Fruit fly (Drosophila melanogaster) whole organism, embryonic: ENCODE data around the gene Lcp65Ad.
A peak's percentile ranks its signal among the peaks of the same experiment; 100 is the strongest.

Source experiments
- Ada2b ChIP-seq: fragments of 200-800 bp; sonication (Bioruptor generic); IDR thresholded peaks from 2 replicates; pipeline ENCODE4 v1.3.6; 2022; ENCODE audit warnings: missing biosample characterization, missing genetic modification characterization
- Adf1 ChIP-seq: fragments of 200-800 bp; sonication (Bioruptor generic); IDR thresholded peaks from 2 replicates; pipeline ENCODE4 v1.3.6; 2022; ENCODE audit warnings: missing biosample characterization, missing genetic modification characterization
- Atf6 ChIP-seq: fragments of 200-800 bp; sonication (Bioruptor generic); IDR thresholded peaks from 2 replicates; pipeline ENCODE4 v1.3.6; 2022; ENCODE audit warnings: missing biosample characterization, missing genetic modification characterization
- B-H2 ChIP-seq: fragments of 200-800 bp; sonication (Bioruptor generic); optimal IDR thresholded peaks from 2 replicates; lab custom pipeline; 2018; ENCODE audit warnings: missing biosample characterization, mild to moderate bottlenecking, missing genetic modification characterization
- Bgb ChIP-seq: fragments of 200-800 bp; sonication (Bioruptor generic); IDR thresholded peaks from 2 replicates; pipeline ENCODE4 v1.3.6; 2022; ENCODE audit warnings: missing biosample characterization, missing genetic modification characterization; ENCODE audit not compliant: partially characterized antibody
- CG10267 ChIP-seq: fragments of 200-800 bp; sonication (Bioruptor generic); optimal IDR thresholded peaks from 2 replicates; lab custom pipeline; 2018; ENCODE audit warnings: missing biosample characterization, mild to moderate bottlenecking, missing genetic modification characterization, moderate library complexity
- CG10979 ChIP-seq: fragments of 200-800 bp; sonication (Bioruptor generic); optimal IDR thresholded peaks from 2 replicates; lab custom pipeline; 2018; ENCODE audit warnings: missing biosample characterization, mild to moderate bottlenecking, missing genetic modification characterization, moderate library complexity
- CG11247 ChIP-seq: fragments of 200-800 bp; sonication (Bioruptor generic); IDR thresholded peaks from 2 replicates; pipeline ENCODE4 v1.3.6; 2022; ENCODE audit warnings: missing biosample characterization, missing genetic modification characterization
- CG12219 ChIP-seq: fragments of 200-800 bp; sonication (Bioruptor generic); optimal IDR thresholded peaks from 3 replicates; lab custom pipeline; 2018; ENCODE audit warnings: missing biosample characterization, mild to moderate bottlenecking, missing genetic modification characterization
- CG12299 ChIP-seq: fragments of 200-800 bp; sonication (Bioruptor generic); optimal IDR thresholded peaks from 2 replicates; lab custom pipeline; 2018; ENCODE audit warnings: missing biosample characterization, mild to moderate bottlenecking, missing genetic modification characterization
- CG12391 ChIP-seq: fragments of 200-800 bp; sonication (Bioruptor generic); optimal IDR thresholded peaks from 3 replicates; lab custom pipeline; 2018; ENCODE audit warnings: missing biosample characterization, mild to moderate bottlenecking, missing genetic modification characterization, moderate library complexity
- CG12659 ChIP-seq: fragments of 200-800 bp; sonication (Bioruptor generic); optimal IDR thresholded peaks from 3 replicates; lab custom pipeline; 2017; ENCODE audit warnings: mild to moderate bottlenecking, missing biosample characterization, missing genetic modification reagents, missing genetic modification characterization
- CG13775 ChIP-seq: fragments of 200-800 bp; sonication (Bioruptor generic); optimal IDR thresholded peaks from 3 replicates; lab custom pipeline; 2017; ENCODE audit warnings: missing biosample characterization, mild to moderate bottlenecking, missing genetic modification characterization
- CG15479 ChIP-seq: fragments of 200-800 bp; sonication (Bioruptor generic); optimal IDR thresholded peaks from 3 replicates; lab custom pipeline; 2019; ENCODE audit warnings: missing biosample characterization, mild to moderate bottlenecking, missing genetic modification characterization, moderate library complexity
- CG16815 ChIP-seq: fragments of 200-800 bp; sonication (Bioruptor generic); optimal IDR thresholded peaks from 3 replicates; lab custom pipeline; 2017; ENCODE audit warnings: missing biosample characterization, mild to moderate bottlenecking, missing genetic modification characterization
- CG2875 ChIP-seq: fragments of 200-800 bp; sonication (Bioruptor generic); optimal IDR thresholded peaks from 2 replicates; lab custom pipeline; 2017; ENCODE audit warnings: missing biosample characterization, mild to moderate bottlenecking, missing genetic modification characterization, missing genetic modification reagents
- CG30020 ChIP-seq: fragments of 200-800 bp; optimal IDR thresholded peaks from 2 replicates; lab custom pipeline; 2019; ENCODE audit warnings: missing biosample characterization, mild to moderate bottlenecking, missing genetic modification characterization, moderate library complexity
- CG32772 ChIP-seq: fragments of 200-800 bp; sonication (Bioruptor generic); IDR thresholded peaks from 2 replicates; pipeline ENCODE4 v1.3.6; 2022; ENCODE audit warnings: missing biosample characterization, missing genetic modification characterization
- CG4360 ChIP-seq: fragments of 200-800 bp; sonication (Bioruptor generic); IDR thresholded peaks from 2 replicates; pipeline ENCODE4 v1.3.6; 2022; ENCODE audit warnings: missing biosample characterization, missing genetic modification characterization
- CG6654 ChIP-seq: fragments of 200-800 bp; sonication (Bioruptor generic); optimal IDR thresholded peaks from 2 replicates; lab custom pipeline; 2017; ENCODE audit warnings: missing biosample characterization, mild to moderate bottlenecking, missing genetic modification characterization
- CG6683 ChIP-seq: fragments of 200-800 bp; sonication (Bioruptor generic); optimal IDR thresholded peaks from 2 replicates; lab custom pipeline; 2017; ENCODE audit warnings: missing biosample characterization, mild to moderate bottlenecking, missing genetic modification characterization, missing genetic modification reagents
- CHES-1-like ChIP-seq: fragments of 200-800 bp; sonication (Bioruptor generic); optimal IDR thresholded peaks from 2 replicates; lab custom pipeline; 2016; ENCODE audit warnings: missing biosample characterization, missing genetic modification characterization
- Dll ChIP-seq: fragments of 200-800 bp; sonication (Bioruptor generic); IDR thresholded peaks from 4 replicates; pipeline ENCODE4 v1.3.6; 2022; ENCODE audit warnings: missing biosample characterization, missing genetic modification characterization; ENCODE audit not compliant: partially characterized antibody
- Doc3 ChIP-seq: fragments of 200-800 bp; sonication (Bioruptor generic); IDR thresholded peaks from 3 replicates; pipeline ENCODE4 v1.3.6; 2022; ENCODE audit warnings: missing biosample characterization, missing genetic modification characterization; ENCODE audit not compliant: partially characterized antibody
- Drgx ChIP-seq: fragments of 200-800 bp; sonication (Bioruptor generic); IDR thresholded peaks from 2 replicates; pipeline ENCODE4 v1.3.6; 2022; ENCODE audit warnings: missing biosample characterization, missing genetic modification characterization
- Fer1 ChIP-seq: fragments of 200-800 bp; sonication (Bioruptor generic); optimal IDR thresholded peaks from 2 replicates; lab custom pipeline; 2017; ENCODE audit warnings: missing biosample characterization, mild to moderate bottlenecking, missing genetic modification characterization
- GATAe ChIP-seq: fragments of 200-800 bp; sonication (Bioruptor generic); conservative IDR thresholded peaks from 2 replicates; pipeline ENCODE4 v1.3.6; 2022; ENCODE audit warnings: missing biosample characterization, missing genetic modification characterization
- Hsf ChIP-seq: fragments of 200-800 bp; sonication (Bioruptor generic); optimal IDR thresholded peaks from 3 replicates; lab custom pipeline; 2016; ENCODE audit warnings: missing biosample characterization, missing genetic modification characterization
- Myb ChIP-seq: fragments of 200-800 bp; sonication (Bioruptor generic); optimal IDR thresholded peaks from 2 replicates; lab custom pipeline; 2016; ENCODE audit warnings: missing biosample characterization, missing genetic modification characterization
- Pdp1 ChIP-seq, 2 experiments: fragments of 200-800 bp; sonication (Bioruptor generic); optimal IDR thresholded peaks; 3 replicates each; lab custom pipeline; 2016; ENCODE audit warnings: missing biosample characterization in 2 of 2, missing genetic modification characterization in 2 of 2, mild to moderate bottlenecking in 1 of 2, moderate library complexity in 1 of 2
- Ssrp ChIP-seq: fragments of 200-800 bp; sonication (Bioruptor generic); optimal IDR thresholded peaks from 2 replicates; lab custom pipeline; 2018; ENCODE audit warnings: missing biosample characterization, mild to moderate bottlenecking, missing genetic modification characterization, moderate library complexity
- Usf ChIP-seq: fragments of 200-800 bp; sonication (Bioruptor generic); optimal IDR thresholded peaks from 2 replicates; lab custom pipeline; 2017; ENCODE audit warnings: missing genotype, missing biosample characterization, missing genetic modification characterization
- ab ChIP-seq: fragments of 200-800 bp; sonication (Bioruptor generic); optimal IDR thresholded peaks from 2 replicates; lab custom pipeline; 2016; ENCODE audit warnings: missing biosample characterization, missing genetic modification characterization
- amos ChIP-seq: fragments of 200-800 bp; sonication (Bioruptor generic); IDR thresholded peaks from 2 replicates; pipeline ENCODE4 v1.3.6; 2022; ENCODE audit warnings: missing biosample characterization, missing genetic modification characterization; ENCODE audit not compliant: partially characterized antibody
- croc ChIP-seq: fragments of 200-800 bp; sonication (Bioruptor generic); conservative IDR thresholded peaks from 3 replicates; pipeline ENCODE4 v1.3.6; 2022; ENCODE audit warnings: missing biosample characterization, missing genetic modification characterization
- ftz-f1 ChIP-seq: fragments of 200-800 bp; sonication (Bioruptor generic); optimal IDR thresholded peaks from 2 replicates; lab custom pipeline; 2016; ENCODE audit warnings: missing biosample characterization, missing genetic modification characterization
- hbn ChIP-seq: fragments of 200-800 bp; sonication (Bioruptor generic); IDR thresholded peaks from 2 replicates; pipeline ENCODE4 v1.3.6; 2022; ENCODE audit warnings: missing biosample characterization, missing genetic modification characterization; ENCODE audit not compliant: partially characterized antibody
- jing ChIP-seq: fragments of 200-800 bp; sonication (Bioruptor generic); optimal IDR thresholded peaks from 2 replicates; lab custom pipeline; 2018; ENCODE audit warnings: missing biosample characterization, mild to moderate bottlenecking, missing genetic modification characterization
- lola ChIP-seq, 3 experiments: fragments of >200 bp in 2 of 3; fragments of 200-800 bp in 1 of 3; sonication (Bioruptor generic) in 1 of 3; optimal IDR thresholded peaks; 2 replicates each; lab custom pipeline; 2017 to 2019; ENCODE audit warnings: missing biosample characterization in 3 of 3, missing genetic modification characterization in 3 of 3, mild to moderate bottlenecking in 1 of 3, moderate library complexity in 1 of 3
- mam ChIP-seq: fragments of 200-800 bp; sonication (Bioruptor generic); optimal IDR thresholded peaks from 3 replicates; lab custom pipeline; 2016; ENCODE audit warnings: missing biosample characterization, missing genetic modification characterization
- pfk ChIP-seq: fragments of 200-800 bp; sonication (Bioruptor generic); optimal IDR thresholded peaks from 2 replicates; lab custom pipeline; 2018; ENCODE audit warnings: missing biosample characterization, mild to moderate bottlenecking, missing genetic modification characterization, moderate library complexity
- pros ChIP-seq: fragments of 200-800 bp; sonication (Bioruptor generic); optimal IDR thresholded peaks from 3 replicates; lab custom pipeline; 2019; ENCODE audit warnings: missing biosample characterization, mild to moderate bottlenecking, missing genetic modification characterization, moderate library complexity
- sisA ChIP-seq: fragments of 200-800 bp; sonication (Bioruptor generic); IDR thresholded peaks from 2 replicates; pipeline ENCODE4 v1.3.6; 2022; ENCODE audit warnings: missing biosample characterization, missing genetic modification characterization
- slbo ChIP-seq: fragments of 200-800 bp; sonication (Bioruptor generic); IDR thresholded peaks from 2 replicates; pipeline ENCODE4 v1.3.6; 2022; ENCODE audit warnings: missing biosample characterization, missing genetic modification characterization
- sna ChIP-seq: fragments of 200-800 bp; sonication (Bioruptor generic); IDR thresholded peaks from 2 replicates; pipeline ENCODE4 v1.3.6; 2022; ENCODE audit warnings: missing biosample characterization, missing genetic modification characterization; ENCODE audit not compliant: partially characterized antibody
- sr ChIP-seq: fragments of 200-800 bp; sonication (Bioruptor generic); IDR thresholded peaks from 3 replicates; pipeline ENCODE4 v1.3.6; 2022; ENCODE audit warnings: missing biosample characterization, missing genetic modification characterization
- stwl ChIP-seq: fragments of 200-800 bp; sonication (Bioruptor generic); optimal IDR thresholded peaks from 3 replicates; lab custom pipeline; 2018; ENCODE audit warnings: missing biosample characterization, mild to moderate bottlenecking, missing genetic modification characterization, moderate library complexity
- tio ChIP-seq: fragments of 200-800 bp; sonication (Bioruptor generic); optimal IDR thresholded peaks from 2 replicates; lab custom pipeline; 2017; ENCODE audit warnings: missing biosample characterization, missing genetic modification characterization, inconsistent platforms
- twi ChIP-seq: fragments of 200-800 bp; optimal IDR thresholded peaks from 2 replicates; lab custom pipeline; 2019; ENCODE audit warnings: missing biosample characterization, mild to moderate bottlenecking, missing genetic modification characterization, moderate library complexity
- wdn ChIP-seq: fragments of 200-800 bp; sonication (Bioruptor generic); IDR thresholded peaks from 2 replicates; pipeline ENCODE4 v1.3.6; 2022; ENCODE audit warnings: missing biosample characterization, missing genetic modification characterization

Lcp65Ad gene

dm6 chr3L:6173826-6174255, 30.6 kb downstream of the Lcp65Ad start, which contains the start of the genes fmt and CG7376 (continued):
- peak; percentile 71 for TF ChIP-seq CG10267 (tag; lab: Kevin White, UChicago)
- TF ChIP-seq Atf6 (GFP tag; lab: Robert Waterston, UW) = no peak
- TF ChIP-seq slbo (GFP tag; lab: Robert Waterston, UW) = peak; percentile 61
- no peak for TF ChIP-seq jing (GFP tag; lab: Kevin White, UChicago)
- TF ChIP-seq CG15479 (GFP tag; lab: Kevin White, UChicago) = peak; percentile 36
- no peak for TF ChIP-seq Usf (GFP tag; lab: Kevin White, UChicago)
- TF ChIP-seq CG6683 (GFP tag; lab: Kevin White, UChicago) = no peak
- no peak for TF ChIP-seq GATAe
- no peak for TF ChIP-seq CG2875 (GFP tag; lab: Kevin White, UChicago)
- peak; percentile 75 for TF ChIP-seq sna (GFP tag; lab: Robert Waterston, UW)
- no peak for TF ChIP-seq sisA
- peak; percentile 49 for TF ChIP-seq CG13775 (GFP tag; lab: Kevin White, UChicago)
- TF ChIP-seq Ssrp (tag; lab: Kevin White, UChicago) = peak; percentile 15
- TF ChIP-seq croc (GFP tag; lab: Robert Waterston, UW) = no peak
- peak; percentile 68 for TF ChIP-seq CG12391 (tag; lab: Kevin White, UChicago)
- TF ChIP-seq CG30020 (tag; lab: Kevin White, UChicago) = peak; percentile 94
- TF ChIP-seq Fer1 = no peak
- no peak for TF ChIP-seq Myb (GFP tag; lab: Kevin White, UChicago)
- peak in 1 of 3 experiments; percentile 61 for TF ChIP-seq lola (GFP tag; optimal IDR thresholded peaks at IDR 0.05; lab: Kevin White, UChicago)
- TF ChIP-seq ab (GFP tag; lab: Kevin White, UChicago) = no peak
- TF ChIP-seq Drgx = no peak
- TF ChIP-seq CG6654 (GFP tag; lab: Kevin White, UChicago) = no peak
- TF ChIP-seq CG4360 (GFP tag; lab: Robert Waterston, UW) = no peak
- no peak for TF ChIP-seq pfk (GFP tag; lab: Kevin White, UChicago)
- peak; percentile 80 for TF ChIP-seq CG12659 (GFP tag; lab: Kevin White, UChicago)
- no peak for TF ChIP-seq CG16815
- no peak for TF ChIP-seq Pdp1 (GFP tag; optimal IDR thresholded peaks at IDR 0.05; lab: Kevin White, UChicago)
- no peak for TF ChIP-seq CG32772
- TF ChIP-seq CG12219 = no peak
- no peak for TF ChIP-seq CG11247 (GFP tag; lab: Robert Waterston, UW)
- TF ChIP-seq sr (GFP tag; lab: Robert Waterston, UW) = no peak
- peak; percentile 74; the same call in 3 of the 4 replicates for TF ChIP-seq Dll (GFP tag; lab: Robert Waterston, UW)
- TF ChIP-seq amos (GFP tag; lab: Robert Waterston, UW) = peak; percentile 63
- no peak for TF ChIP-seq CG12299 (tag; lab: Kevin White, UChicago)
- peak; percentile 86 for TF ChIP-seq stwl (tag; lab: Kevin White, UChicago)
- peak; percentile 71 for TF ChIP-seq Bgb
- no peak for TF ChIP-seq ftz-f1 (GFP tag; lab: Kevin White, UChicago)
- TF ChIP-seq pros (GFP tag; lab: Kevin White, UChicago) = no peak
- TF ChIP-seq wdn (GFP tag; lab: Robert Waterston, UW) = no peak
- TF ChIP-seq CHES-1-like (GFP tag; lab: Kevin White, UChicago) = no peak
- TF ChIP-seq CG10979 = peak; percentile 30
- peak; percentile 3 for TF ChIP-seq mam (GFP tag; lab: Kevin White, UChicago)
- TF ChIP-seq B-H2 = peak; percentile 43
- no peak for TF ChIP-seq twi (tag; lab: Kevin White, UChicago)
- TF ChIP-seq Ada2b (GFP tag; lab: Robert Waterston, UW) = no peak
- TF ChIP-seq tio = no peak
- no peak for TF ChIP-seq Adf1 (GFP tag; lab: Robert Waterston, UW)
- 0 out of 3 replicates have a peak, but pooled peaks have one; percentile 47 for TF ChIP-seq Doc3 (GFP tag; lab: Robert Waterston, UW)
- TF ChIP-seq hbn (GFP tag; lab: Robert Waterston, UW) = peak; percentile 40; the same call in 1 of the 2 replicates
- TF ChIP-seq Hsf (GFP tag; lab: Kevin White, UChicago) = peak; percentile 20
